Fruit fly (Drosophila melanogaster) whole organism, prepupa: Measurements from ENCODE around the gene thw.

Experiments used
- CG10631 ChIP-seq: fragments of 200-800 bp; sonication (Bioruptor generic); optimal IDR thresholded peaks from 2 replicates; lab custom pipeline; 2016; ENCODE audit warnings: missing biosample characterization, missing genetic modification characterization
- CG11294 ChIP-seq: fragments of 200-800 bp; sonication (Bioruptor generic); IDR thresholded peaks from 2 replicates; pipeline ENCODE4 v1.3.6; 2022; ENCODE audit warnings: missing biosample characterization, missing genetic modification characterization
- CG15336 ChIP-seq: fragments of 200-800 bp; sonication (Bioruptor generic); IDR thresholded peaks from 2 replicates; pipeline ENCODE4 v1.3.6; 2022; ENCODE audit warnings: missing biosample characterization, missing genetic modification characterization
- CG1621 ChIP-seq: fragments of 200-800 bp; sonication (Bioruptor generic); optimal IDR thresholded peaks from 3 replicates; lab custom pipeline; 2018; ENCODE audit warnings: missing biosample characterization, mild to moderate bottlenecking, missing genetic modification characterization
- CG16779 ChIP-seq: fragments of 200-800 bp; sonication (Bioruptor generic); optimal IDR thresholded peaks from 3 replicates; lab custom pipeline; 2017; ENCODE audit warnings: missing biosample characterization, mild to moderate bottlenecking, missing genetic modification characterization
- CG31627 ChIP-seq: fragments of 200-800 bp; sonication (Bioruptor generic); optimal IDR thresholded peaks from 3 replicates; lab custom pipeline; 2016; ENCODE audit warnings: missing biosample characterization, missing genetic modification characterization
- CG32006 ChIP-seq: fragments of 200-800 bp; sonication (Bioruptor generic); optimal IDR thresholded peaks from 3 replicates; lab custom pipeline; 2017; ENCODE audit warnings: missing biosample characterization, mild to moderate bottlenecking, missing genetic modification characterization
- CG34406 ChIP-seq: fragments of 200-800 bp; sonication (Bioruptor generic); optimal IDR thresholded peaks from 3 replicates; lab custom pipeline; 2016; ENCODE audit warnings: missing biosample characterization, missing genetic modification characterization
- CG3919 ChIP-seq: fragments of 200-800 bp; sonication (Bioruptor generic); optimal IDR thresholded peaks from 3 replicates; lab custom pipeline; 2016; ENCODE audit warnings: missing biosample characterization, missing genetic modification characterization
- CG4318 ChIP-seq: fragments of 200-800 bp; sonication (Bioruptor generic); optimal IDR thresholded peaks from 3 replicates; lab custom pipeline; 2017; ENCODE audit warnings: missing biosample characterization, mild to moderate bottlenecking, missing genetic modification characterization
- CG6276 ChIP-seq: fragments of 200-800 bp; sonication (Bioruptor generic); optimal IDR thresholded peaks from 2 replicates; lab custom pipeline; 2017; ENCODE audit warnings: missing biosample characterization, mild to moderate bottlenecking, missing genetic modification characterization
- CG6854 ChIP-seq: fragments of 200-800 bp; sonication (Bioruptor generic); optimal IDR thresholded peaks from 2 replicates; lab custom pipeline; 2017; ENCODE audit warnings: missing biosample characterization, mild to moderate bottlenecking, missing genetic modification characterization
- CG8319 ChIP-seq: fragments of 200-800 bp; sonication (Bioruptor generic); optimal IDR thresholded peaks from 3 replicates; lab custom pipeline; 2016; ENCODE audit warnings: missing biosample characterization, missing genetic modification characterization
- CG9139 ChIP-seq: fragments of 200-800 bp; sonication (Bioruptor generic); optimal IDR thresholded peaks from 3 replicates; lab custom pipeline; 2017; ENCODE audit warnings: missing biosample characterization, mild to moderate bottlenecking, missing genetic modification characterization
- Eip75B ChIP-seq: fragments of 200-800 bp; sonication (Bioruptor generic); optimal IDR thresholded peaks from 3 replicates; lab custom pipeline; 2016; ENCODE audit warnings: missing biosample characterization, missing genetic modification characterization
- Eip78C ChIP-seq: fragments of 200-800 bp; sonication (Bioruptor generic); peaks from one replicate; lab custom pipeline; 2016; ENCODE audit warnings: missing biosample characterization, missing genetic modification characterization
- Eip93F ChIP-seq: fragments of 200-800 bp; sonication (Bioruptor generic); optimal IDR thresholded peaks from 2 replicates; lab custom pipeline; 2016; ENCODE audit warnings: missing biosample characterization, mild to moderate bottlenecking, missing genetic modification characterization
- Ets21C ChIP-seq: fragments of 200-800 bp; sonication (Bioruptor generic); optimal IDR thresholded peaks from 3 replicates; lab custom pipeline; 2016; ENCODE audit warnings: missing biosample characterization, missing genetic modification characterization
- Ets96B ChIP-seq: fragments of 200-800 bp; optimal IDR thresholded peaks from 2 replicates; lab custom pipeline; 2019; ENCODE audit warnings: missing biosample characterization, mild to moderate bottlenecking, missing genetic modification characterization, moderate library complexity
- Gug ChIP-seq: fragments of 200-800 bp; sonication (Bioruptor generic); IDR thresholded peaks from 2 replicates; pipeline ENCODE4 v1.3.6; 2022; ENCODE audit warnings: missing biosample characterization, missing genetic modification characterization
- Hr38 ChIP-seq: sonication (Bioruptor generic); optimal IDR thresholded peaks from 2 replicates; lab custom pipeline; 2016; ENCODE audit warnings: missing biosample characterization, missing genetic modification characterization
- Hr4 ChIP-seq: fragments of 200-800 bp; sonication (Bioruptor generic); optimal IDR thresholded peaks from 3 replicates; lab custom pipeline; 2016; ENCODE audit warnings: missing biosample characterization, missing genetic modification characterization
- Met ChIP-seq: fragments of 200-800 bp; sonication (Bioruptor generic); optimal IDR thresholded peaks from 3 replicates; lab custom pipeline; 2016; ENCODE audit warnings: missing biosample characterization, missing genetic modification characterization
- OdsH ChIP-seq: fragments of 200-800 bp; sonication (Bioruptor generic); optimal IDR thresholded peaks from 3 replicates; lab custom pipeline; 2016; ENCODE audit warnings: missing biosample characterization, missing genetic modification characterization
- Smox ChIP-seq: fragments of 200-800 bp; sonication (Bioruptor generic); optimal IDR thresholded peaks from 3 replicates; lab custom pipeline; 2016; ENCODE audit warnings: missing biosample characterization, missing genetic modification characterization
- Sox102F ChIP-seq: fragments of 200-800 bp; sonication (Bioruptor generic); optimal IDR thresholded peaks from 2 replicates; lab custom pipeline; 2016; ENCODE audit warnings: missing biosample characterization, mild to moderate bottlenecking, missing genetic modification characterization
- Sox14 ChIP-seq: fragments of 200-800 bp; sonication (Bioruptor generic); optimal IDR thresholded peaks from 3 replicates; lab custom pipeline; 2016; ENCODE audit warnings: missing biosample characterization, missing genetic modification characterization
- achi ChIP-seq: fragments of 200-800 bp; sonication (Bioruptor generic); optimal IDR thresholded peaks from 3 replicates; lab custom pipeline; 2016; ENCODE audit warnings: missing biosample characterization, missing genetic modification characterization
- acj6 ChIP-seq: fragments of 200-800 bp; sonication (Bioruptor generic); optimal IDR thresholded peaks from 3 replicates; lab custom pipeline; 2016; ENCODE audit warnings: missing biosample characterization, missing genetic modification characterization
- cyc ChIP-seq: fragments of 200-800 bp; sonication (Bioruptor generic); optimal IDR thresholded peaks from 3 replicates; lab custom pipeline; 2016; ENCODE audit warnings: missing biosample characterization, missing genetic modification characterization
- dac ChIP-seq: fragments of 200-800 bp; sonication (Bioruptor generic); optimal IDR thresholded peaks from 2 replicates; lab custom pipeline; 2017; ENCODE audit warnings: missing biosample characterization, mild to moderate bottlenecking, missing genetic modification characterization
- dsx ChIP-seq: fragments of 200-800 bp; optimal IDR thresholded peaks from 3 replicates; lab custom pipeline; 2019; ENCODE audit warnings: missing biosample characterization, mild to moderate bottlenecking, missing genetic modification characterization, moderate library complexity; ENCODE audit not compliant: poor library complexity, severe bottlenecking
- eg ChIP-seq: fragments of 200-800 bp; sonication (Bioruptor generic); IDR thresholded peaks from 3 replicates; pipeline ENCODE4 v1.3.6; 2022; ENCODE audit warnings: missing biosample characterization, missing genetic modification characterization
- esn ChIP-seq: fragments of 200-800 bp; sonication (Bioruptor generic); optimal IDR thresholded peaks from 2 replicates; lab custom pipeline; 2016; ENCODE audit warnings: missing biosample characterization, mild to moderate bottlenecking, missing genetic modification characterization, moderate library complexity
- fd59A ChIP-seq: fragments of 200-800 bp; sonication (Bioruptor generic); optimal IDR thresholded peaks from 2 replicates; lab custom pipeline; 2017; ENCODE audit warnings: missing biosample characterization, mild to moderate bottlenecking, missing genetic modification characterization, missing genetic modification reagents
- fd85E ChIP-seq: fragments of 200-800 bp; sonication (Bioruptor generic); optimal IDR thresholded peaks from 3 replicates; lab custom pipeline; 2016; ENCODE audit warnings: missing biosample characterization, missing genetic modification characterization
- fkh ChIP-seq: fragments of 200-800 bp; sonication (Bioruptor generic); optimal IDR thresholded peaks from 3 replicates; lab custom pipeline; 2017; ENCODE audit warnings: missing biosample characterization, mild to moderate bottlenecking, missing genetic modification characterization, moderate library complexity
- pdm3 ChIP-seq: fragments of 200-800 bp; sonication (Bioruptor generic); optimal IDR thresholded peaks from 3 replicates; lab custom pipeline; 2016; ENCODE audit warnings: missing biosample characterization, missing genetic modification characterization
- spab ChIP-seq: fragments of 200-800 bp; sonication (Bioruptor generic); optimal IDR thresholded peaks from 2 replicates; lab custom pipeline; 2017; ENCODE audit warnings: missing biosample characterization, mild to moderate bottlenecking, missing genetic modification characterization, missing genetic modification reagents
- svp ChIP-seq: fragments of 200-800 bp; sonication (Bioruptor generic); peaks from one replicate; lab custom pipeline; 2016; ENCODE audit warnings: missing biosample characterization, missing genetic modification characterization
- topi ChIP-seq: fragments of 200-800 bp; sonication (Bioruptor generic); optimal IDR thresholded peaks from 3 replicates; lab custom pipeline; 2016; ENCODE audit warnings: missing biosample characterization, missing genetic modification characterization
- vri ChIP-seq: fragments of 200-800 bp; sonication (Bioruptor generic); optimal IDR thresholded peaks from 3 replicates; lab custom pipeline; 2016; ENCODE audit warnings: missing biosample characterization, mild to moderate bottlenecking, missing genetic modification characterization

Gene thw

DNA sequence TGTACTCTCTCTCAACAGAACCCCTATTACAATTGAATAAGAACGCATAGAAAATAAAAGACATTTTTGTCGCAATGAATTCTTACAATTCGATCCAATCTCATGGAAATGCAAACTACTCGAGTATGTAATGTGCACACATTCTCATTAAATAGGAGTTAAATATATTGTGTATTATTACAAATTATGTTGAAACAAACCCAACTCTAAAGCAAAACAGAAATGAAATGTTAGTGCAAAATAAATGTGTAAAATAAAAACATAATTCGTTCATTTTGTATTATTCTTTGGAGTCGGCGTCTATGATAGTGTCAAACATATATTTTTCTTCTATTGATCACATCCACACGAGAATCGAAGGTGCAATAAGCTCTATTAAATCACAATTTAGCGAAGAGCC lies 23.5 kb upstream of the thw start, which contains the start of gene CG14609:
TSS of gene CG14609 (plus strand) at position 301 of the 400 bp plus-strand sequence.
- TF ChIP-seq Eip75B (GFP tag; lab: Kevin White, UChicago): no peak
- no peak for TF ChIP-seq CG16779 (tag; lab: Kevin White, UChicago)
- TF ChIP-seq pdm3 (GFP tag; lab: Kevin White, UChicago): no peak
- TF ChIP-seq svp (GFP tag; lab: Kevin White, UChicago): no peak
- no peak for TF ChIP-seq achi (GFP tag; lab: Kevin White, UChicago)
- TF ChIP-seq CG10631 (GFP tag; lab: Kevin White, UChicago): no peak
- no peak for TF ChIP-seq OdsH (GFP tag; lab: Kevin White, UChicago)
- TF ChIP-seq acj6: no peak
- no peak for TF ChIP-seq eg (GFP tag; lab: Robert Waterston, UW)
- TF ChIP-seq esn (GFP tag; lab: Kevin White, UChicago): no peak
- TF ChIP-seq CG32006 (GFP tag; lab: Kevin White, UChicago): no peak
- no peak for TF ChIP-seq CG3919
- TF ChIP-seq Hr38 (GFP tag; lab: Kevin White, UChicago): no peak
- TF ChIP-seq Eip78C: no peak
- no peak for TF ChIP-seq Eip93F (GFP tag; lab: Kevin White, UChicago)
- no peak for TF ChIP-seq fd59A (GFP tag; lab: Kevin White, UChicago)
- TF ChIP-seq CG31627: no peak
- no peak for TF ChIP-seq dac (GFP tag; lab: Kevin White, UChicago)

DNA sequence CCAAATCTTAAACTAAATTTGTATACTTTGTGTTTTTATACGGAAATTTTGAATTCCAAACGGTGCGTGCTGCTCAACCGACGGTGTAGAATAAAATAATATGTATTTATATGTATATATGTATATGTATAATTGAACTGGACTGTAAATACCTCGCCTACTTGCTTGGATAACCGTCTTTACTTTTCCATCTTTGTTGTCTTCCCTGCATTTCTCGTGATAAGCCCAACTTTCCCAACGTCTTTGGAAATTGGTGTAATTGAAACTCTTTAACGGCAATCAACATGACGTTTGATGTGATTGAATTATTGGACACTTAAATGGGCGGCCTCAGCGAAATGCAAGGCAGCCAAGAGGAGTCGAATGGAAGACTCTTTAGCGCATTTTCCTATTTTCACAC lies 15.9 kb upstream of the thw start, which contains the start of gene CG1288:
TSS of gene CG1288 (minus strand) at position 101 of the 400 bp plus-strand sequence.
- TF ChIP-seq dsx (GFP tag; lab: Kevin White, UChicago) (no peak), Gug (GFP tag; lab: Robert Waterston, UW) (no peak), CG1621 (tag; lab: Kevin White, UChicago) (no peak), CG10631 (GFP tag; lab: Kevin White, UChicago) (no peak), Smox (GFP tag; lab: Kevin White, UChicago) (no peak), Ets21C (GFP tag; lab: Kevin White, UChicago) (no peak), Sox102F (GFP tag; lab: Kevin White, UChicago) (no peak), dac (GFP tag; lab: Kevin White, UChicago) (no peak), CG16779 (tag; lab: Kevin White, UChicago) (no peak), CG15336 (no peak), CG31627 (no peak), CG6276 (GFP tag; lab: Kevin White, UChicago) (no peak), Hr4 (GFP tag; lab: Kevin White, UChicago) (no peak), fkh (GFP tag; lab: Kevin White, UChicago) (no peak), Sox14 (no peak), OdsH (GFP tag; lab: Kevin White, UChicago) (no peak), fd85E (GFP tag; lab: Kevin White, UChicago) (no peak), CG6854 (GFP tag; lab: Kevin White, UChicago) (no peak), CG4318 (GFP tag; lab: Kevin White, UChicago) (no peak), CG8319 (no peak)

DNA sequence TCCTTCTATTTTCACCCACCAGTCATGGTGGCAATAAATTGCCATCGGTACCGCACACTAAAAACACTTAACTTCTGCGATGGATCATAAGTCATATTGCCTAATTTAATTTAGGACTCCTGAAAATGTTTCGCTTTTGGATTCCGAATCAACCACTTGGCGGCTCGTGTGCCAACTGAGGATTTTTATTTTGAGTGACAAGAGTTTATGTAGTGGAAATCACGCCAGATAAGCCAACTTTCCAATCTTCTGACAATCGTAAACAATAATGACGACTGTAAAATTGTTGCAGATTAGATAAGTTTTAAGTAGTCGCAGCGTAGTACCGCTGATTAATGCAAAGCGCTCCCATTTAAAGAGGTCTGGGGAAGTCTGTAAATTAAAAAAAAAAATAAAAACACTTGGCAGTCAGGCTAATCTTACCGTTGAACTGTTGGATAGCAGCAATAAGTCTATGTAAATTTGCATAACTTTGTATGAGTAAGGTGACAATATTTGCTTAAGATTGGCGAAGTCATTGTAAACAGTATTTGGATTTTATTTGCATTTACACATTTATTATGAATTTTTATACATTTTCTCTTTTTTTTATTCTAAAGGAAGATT lies 7.2 kb upstream of the thw start, which contains the start of gene CG14606:
TSS of gene CG14606 (minus strand) at position 160 of the 606 bp plus-strand sequence.
- TF ChIP-seq CG8319 (no peak), CG34406 (no peak), CG9139 (GFP tag; lab: Kevin White, UChicago) (no peak), cyc (GFP tag; lab: Kevin White, UChicago) (no peak), fkh (GFP tag; lab: Kevin White, UChicago) (peak; percentile 56), CG32006 (GFP tag; lab: Kevin White, UChicago) (no peak), vri (GFP tag; lab: Kevin White, UChicago) (peak; percentile 12), Met (GFP tag; lab: Kevin White, UChicago) (no peak), Eip78C (no peak), eg (GFP tag; lab: Robert Waterston, UW) (0 out of 3 replicates have a peak, but pooled peaks have one; percentile 7), CG6276 (GFP tag; lab: Kevin White, UChicago) (no peak), spab (GFP tag; lab: Kevin White, UChicago) (no peak), Sox14 (no peak), CG4318 (GFP tag; lab: Kevin White, UChicago) (no peak), Ets96B (tag; lab: Kevin White, UChicago) (no peak), Smox (GFP tag; lab: Kevin White, UChicago) (no peak), Ets21C (GFP tag; lab: Kevin White, UChicago) (no peak), CG11294 (no peak), topi (no peak), CG3919 (no peak)
